Worm (Caenorhabditis elegans) whole organism, L3 larva: ENCODE results near the gene EGAP9.4.

Experiments used
- ceh-16 ChIP-seq: sonication (generic microtip); optimal IDR thresholded peaks from 2 replicates; lab custom pipeline; 2017; ENCODE audit warnings: missing biosample characterization, missing genetic modification characterization
- elt-2 ChIP-seq: sonication (generic microtip); optimal IDR thresholded peaks from 2 replicates; lab custom pipeline; 2016; ENCODE audit warnings: missing genetic modification reagents, mild to moderate bottlenecking, missing genetic modification characterization, missing compliant biosample characterization
- nhr-11 ChIP-seq: fragments of 150-350 bp; optimal IDR thresholded peaks from 2 replicates; lab custom pipeline; 2014; ENCODE audit warnings: missing biosample characterization, missing genetic modification characterization
- nhr-25 ChIP-seq: sonication (generic microtip); optimal IDR thresholded peaks from 2 replicates; lab custom pipeline; 2017; ENCODE audit warnings: missing biosample characterization, missing genetic modification characterization
- skn-1 ChIP-seq: fragments of 150-350 bp; optimal IDR thresholded peaks from 2 replicates; lab custom pipeline; 2014; ENCODE audit warnings: missing biosample characterization, missing genetic modification characterization

DNA sequence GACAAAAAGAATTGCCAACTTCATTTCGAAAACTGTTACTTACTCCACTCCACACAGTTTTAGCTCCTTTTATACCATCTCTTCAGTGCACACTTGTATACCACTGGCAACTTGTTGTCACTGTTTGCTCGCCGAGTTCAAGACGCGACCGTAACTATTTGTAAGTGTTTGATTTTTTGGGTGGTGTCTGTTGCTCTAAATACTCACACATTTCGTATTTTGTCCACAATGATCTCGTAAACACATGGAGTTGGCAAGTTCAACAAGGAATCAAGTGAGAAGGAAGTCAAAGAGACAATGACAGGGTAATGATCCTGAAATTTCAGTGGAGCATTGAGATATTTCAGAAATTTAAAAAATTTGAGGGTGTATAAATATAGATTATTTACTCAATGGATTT is 43.6 kb upstream of the EGAP9.4 start, which contains the start of gene hpo-26:
- TF ChIP-seq ceh-16 (tag; lab: Kevin White, UChicago) (no peak), nhr-25 (tag; lab: Kevin White, UChicago) (no peak), elt-2 (tag; lab: Kevin White, UChicago) (no peak), nhr-11 (tag; lab: Kevin White, UChicago) (no peak), skn-1 (tag; lab: Kevin White, UChicago) (no peak)
